Fruit fly (Drosophila melanogaster): ENCODE measurements around the gene GstD10.

DNA sequence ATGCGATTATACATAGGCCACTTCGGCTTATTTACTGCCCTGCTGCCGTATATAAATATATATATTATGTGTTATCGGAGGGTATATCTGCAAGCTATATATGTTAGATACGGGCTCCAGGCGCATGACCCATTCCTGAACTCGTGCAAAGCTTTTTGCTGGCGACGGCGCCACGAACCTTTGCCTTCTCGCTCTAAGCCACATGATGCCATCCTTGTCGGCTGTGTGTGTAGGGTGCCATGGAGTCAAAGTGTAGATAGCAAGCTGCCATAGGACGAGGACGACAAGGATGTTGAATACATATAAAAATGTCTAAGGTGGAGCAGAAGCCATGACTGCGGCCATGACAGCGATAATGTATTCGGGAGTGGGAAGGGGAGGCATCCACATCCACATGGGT lies 17.9 kb downstream of the GstD10 start:
- TF ChIP-seq CG34367 (tag; optimal IDR thresholded peaks at IDR 0.05), result no peak
- TF ChIP-seq Ets98B (GFP tag; IDR thresholded peaks at IDR 0.05), result no peak
- no peak for TF ChIP-seq CG14655 (GFP tag; optimal IDR thresholded peaks at IDR 0.05)
- no peak for TF ChIP-seq D1 (tag; optimal IDR thresholded peaks at IDR 0.05)
- no peak for TF ChIP-seq rn (GFP tag; IDR thresholded peaks at IDR 0.05)
- TF ChIP-seq fd96Ca (GFP tag; IDR thresholded peaks at IDR 0.05), result no peak
- TF ChIP-seq Snoo (tag; optimal IDR thresholded peaks at IDR 0.05), result no peak
- no peak for TF ChIP-seq CG15710 (tag; optimal IDR thresholded peaks at IDR 0.05)
- no peak for TF ChIP-seq CG17806 (tag; optimal IDR thresholded peaks at IDR 0.05)
- TF ChIP-seq CG9948 (tag; optimal IDR thresholded peaks at IDR 0.05), result no peak
- no peak for TF ChIP-seq CG12605 (GFP tag; IDR thresholded peaks at IDR 0.05)
